Worm (Caenorhabditis elegans) whole organism, L3 larva: Measurements from ENCODE around the gene grd-7.

ENCODE experiments used
- ama-1 ChIP-seq: fragments of 150-350 bp; optimal IDR thresholded peaks from 2 replicates; lab custom pipeline; 2018
- ceh-28 ChIP-seq: fragments of 150-350 bp; optimal IDR thresholded peaks from 2 replicates; lab custom pipeline; 2014; ENCODE audit warnings: missing biosample characterization, missing genetic modification reagents, missing genetic modification characterization
- ceh-82 ChIP-seq: fragments of 150-350 bp; optimal IDR thresholded peaks from 2 replicates; lab custom pipeline; 2014; ENCODE audit warnings: missing biosample characterization, missing genetic modification characterization
- ceh-9 ChIP-seq: sonication (generic microtip); optimal IDR thresholded peaks from 2 replicates; lab custom pipeline; 2018; ENCODE audit warnings: missing biosample characterization, missing genetic modification characterization
- daf-12 ChIP-seq: fragments of 150-350 bp; optimal IDR thresholded peaks from 2 replicates; lab custom pipeline; 2014; ENCODE audit warnings: missing biosample characterization, missing genetic modification reagents, missing genetic modification characterization
- egl-27 ChIP-seq: sonication (generic microtip); optimal IDR thresholded peaks from 4 replicates; lab custom pipeline; 2017; ENCODE audit warnings: missing biosample characterization, missing genetic modification reagents, missing genetic modification characterization
- egl-5 ChIP-seq: fragments of 150-350 bp; optimal IDR thresholded peaks from 2 replicates; lab custom pipeline; 2017; ENCODE audit warnings: missing biosample characterization, missing genetic modification reagents, missing genetic modification characterization, inconsistent platforms
- elt-1 ChIP-seq: fragments of 150-350 bp; optimal IDR thresholded peaks from 2 replicates; lab custom pipeline; 2014; ENCODE audit warnings: missing biosample characterization, missing genetic modification characterization
- elt-2 ChIP-seq: sonication (generic microtip); optimal IDR thresholded peaks from 2 replicates; lab custom pipeline; 2016; ENCODE audit warnings: missing genetic modification reagents, mild to moderate bottlenecking, missing genetic modification characterization, missing compliant biosample characterization
- eor-1 ChIP-seq, 2 experiments: fragments of 150-350 bp; optimal IDR thresholded peaks; 2 replicates each; lab custom pipeline; 2014 to 2018; ENCODE audit warnings: missing biosample characterization in 2 of 2, missing genetic modification characterization in 2 of 2
- fkh-2 ChIP-seq: fragments of 150-350 bp; optimal IDR thresholded peaks from 2 replicates; lab custom pipeline; 2014; ENCODE audit warnings: missing biosample characterization, missing genetic modification reagents, missing genetic modification characterization
- fos-1 ChIP-seq: fragments of 150-350 bp; optimal IDR thresholded peaks from 2 replicates; lab custom pipeline; 2014; ENCODE audit warnings: missing biosample characterization, missing genetic modification characterization
- hmg-11 ChIP-seq: sonication (generic microtip); optimal IDR thresholded peaks from 2 replicates; lab custom pipeline; 2016; ENCODE audit warnings: missing genetic modification characterization, missing compliant biosample characterization
- jun-1 ChIP-seq: fragments of 150-350 bp; optimal IDR thresholded peaks from 2 replicates; lab custom pipeline; 2014; ENCODE audit warnings: missing biosample characterization, missing genetic modification reagents, missing genetic modification characterization
- lin-15B ChIP-seq: fragments of 150-350 bp; optimal IDR thresholded peaks from 2 replicates; lab custom pipeline; 2014; ENCODE audit warnings: missing biosample characterization, missing genetic modification characterization
- mml-1 ChIP-seq: fragments of 150-350 bp; sonication (generic microtip); optimal IDR thresholded peaks from 3 replicates; lab custom pipeline; 2014; ENCODE audit warnings: missing biosample characterization, missing genetic modification characterization
- nfya-1 ChIP-seq: sonication (generic microtip); optimal IDR thresholded peaks from 2 replicates; lab custom pipeline; 2017; ENCODE audit warnings: missing genetic modification characterization, mild to moderate bottlenecking, missing compliant biosample characterization, antibody characterized with exemption, moderate library complexity; ENCODE audit not compliant: insufficient read depth
- nhr-11 ChIP-seq: fragments of 150-350 bp; optimal IDR thresholded peaks from 2 replicates; lab custom pipeline; 2014; ENCODE audit warnings: missing biosample characterization, missing genetic modification characterization
- nhr-12 ChIP-seq: fragments of 150-350 bp; optimal IDR thresholded peaks from 2 replicates; lab custom pipeline; 2014; ENCODE audit warnings: missing biosample characterization, missing genetic modification characterization
- nhr-23 ChIP-seq: fragments of 150-350 bp; optimal IDR thresholded peaks from 2 replicates; lab custom pipeline; 2014; ENCODE audit warnings: missing biosample characterization, missing genetic modification reagents, missing genetic modification characterization
- nhr-237 ChIP-seq: fragments of 150-350 bp; optimal IDR thresholded peaks from 2 replicates; lab custom pipeline; 2014; ENCODE audit warnings: missing biosample characterization, missing genetic modification characterization
- nhr-67 ChIP-seq: fragments of 150-350 bp; optimal IDR thresholded peaks from 2 replicates; lab custom pipeline; 2014; ENCODE audit warnings: missing biosample characterization, missing genetic modification characterization
- nhr-76 ChIP-seq: fragments of 150-350 bp; sonication (generic microtip); optimal IDR thresholded peaks from 5 replicates; lab custom pipeline; 2014; ENCODE audit warnings: missing biosample characterization, missing genetic modification characterization
- pha-4 ChIP-seq: fragments of 150-350 bp; optimal IDR thresholded peaks from 2 replicates; lab custom pipeline; 2014; ENCODE audit warnings: missing biosample characterization, missing genetic modification reagents, missing genetic modification characterization
- sea-2 ChIP-seq: fragments of 150-350 bp; sonication (generic microtip); optimal IDR thresholded peaks from 4 replicates; lab custom pipeline; 2014; ENCODE audit warnings: missing biosample characterization, missing genetic modification reagents, missing genetic modification characterization
- skn-1 ChIP-seq: fragments of 150-350 bp; optimal IDR thresholded peaks from 2 replicates; lab custom pipeline; 2014; ENCODE audit warnings: missing biosample characterization, missing genetic modification characterization
- tbx-2 ChIP-seq: sonication (generic microtip); optimal IDR thresholded peaks from 2 replicates; lab custom pipeline; 2016; ENCODE audit warnings: mild to moderate bottlenecking, missing genetic modification characterization, missing compliant biosample characterization
- unc-39 ChIP-seq: sonication (generic microtip); optimal IDR thresholded peaks from 4 replicates; lab custom pipeline; 2017; ENCODE audit warnings: missing biosample characterization, missing genetic modification characterization
- unc-62 ChIP-seq: fragments of 150-350 bp; sonication (generic microtip); optimal IDR thresholded peaks from 4 replicates; lab custom pipeline; 2014; ENCODE audit warnings: missing biosample characterization, missing genetic modification reagents, missing genetic modification characterization
- zag-1 ChIP-seq: fragments of 150-350 bp; optimal IDR thresholded peaks from 2 replicates; lab custom pipeline; 2014; ENCODE audit warnings: missing biosample characterization, missing genetic modification characterization
- ztf-11 ChIP-seq: fragments of 150-350 bp; optimal IDR thresholded peaks from 2 replicates; lab custom pipeline; 2014; ENCODE audit warnings: missing biosample characterization, missing genetic modification characterization
- ztf-4 ChIP-seq: fragments of 150-350 bp; optimal IDR thresholded peaks from 2 replicates; lab custom pipeline; 2014; ENCODE audit warnings: missing biosample characterization, missing genetic modification characterization

The grd-7 gene

DNA sequence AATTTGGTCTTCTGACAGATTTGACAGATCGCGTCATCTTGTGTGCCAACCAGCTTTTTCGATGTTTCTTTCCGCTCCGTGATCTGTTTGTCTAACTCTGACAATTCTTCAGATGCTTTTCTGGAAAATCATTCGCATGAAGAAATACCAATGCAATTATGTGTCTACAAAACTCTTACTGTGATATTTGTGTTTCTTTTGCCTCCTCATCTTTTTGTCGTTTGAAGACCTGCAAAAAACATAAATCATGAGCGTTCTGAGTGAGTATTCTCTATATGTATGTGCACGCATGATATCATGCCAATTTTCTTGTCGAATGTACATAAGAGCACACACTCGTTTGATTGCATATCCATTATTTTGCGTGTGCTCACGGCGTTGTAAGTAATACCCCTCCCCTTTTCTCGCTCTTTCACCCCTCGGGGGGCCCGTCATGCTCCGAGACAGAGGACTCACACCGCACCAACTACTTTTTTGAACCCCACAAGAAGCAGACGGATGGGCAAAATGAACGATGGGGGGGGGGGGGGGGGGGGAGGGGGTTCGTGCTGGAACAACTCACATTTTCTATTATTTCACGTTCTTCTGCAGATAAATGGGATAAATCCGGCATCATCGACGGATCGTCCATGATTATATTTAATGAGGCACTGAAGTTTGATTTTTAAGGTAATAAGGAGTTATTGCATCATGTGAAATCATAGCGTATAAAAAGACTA is 10.6 kb upstream of the grd-7 start, which contains the start of gene unc-10:
unc-10 (minus strand) TSS at position 652 of the 719 bp plus-strand sequence.
- TF ChIP-seq pha-4 (no peak), ztf-11 (tag; lab: Kevin White, UChicago) (no peak), fkh-2 (tag; lab: Kevin White, UChicago) (no peak), egl-27 (tag; lab: Kevin White, UChicago) (no peak), ceh-28 (no peak), nhr-23 (tag; lab: Kevin White, UChicago) (no peak), sea-2 (GFP tag; lab: Kevin White, UChicago) (no peak)

ce11 chrX:7278095-7278494 is 8.8 kb upstream of the grd-7 start:
- TF ChIP-seq unc-39 (tag; lab: Kevin White, UChicago) = no peak
- no peak for TF ChIP-seq ztf-4
- no peak for TF ChIP-seq tbx-2 (tag; lab: Kevin White, UChicago)
- no peak for TF ChIP-seq nhr-11 (tag; lab: Kevin White, UChicago)
- TF ChIP-seq skn-1 = no peak
- no peak for TF ChIP-seq nhr-237 (tag; lab: Kevin White, UChicago)
- no peak for TF ChIP-seq jun-1 (tag; lab: Kevin White, UChicago)
- no peak for TF ChIP-seq nhr-12 (tag; lab: Kevin White, UChicago)
- TF ChIP-seq daf-12 (tag; lab: Kevin White, UChicago) = no peak
- TF ChIP-seq ceh-9 (tag; lab: Kevin White, UChicago) = no peak
- TF ChIP-seq ceh-28 = no peak
- no peak for TF ChIP-seq eor-1 (tag; optimal IDR thresholded peaks at IDR 0.05; lab: Kevin White, UChicago)
- TF ChIP-seq nhr-76 (tag; lab: Kevin White, UChicago) = no peak
- TF ChIP-seq fos-1 (tag; lab: Kevin White, UChicago) = no peak
- no peak for TF ChIP-seq unc-62 (GFP tag; lab: Kevin White, UChicago)
- TF ChIP-seq nfya-1 = no peak
- no peak for TF ChIP-seq ztf-11 (tag; lab: Kevin White, UChicago)
- no peak for TF ChIP-seq hmg-11
- TF ChIP-seq, all 47 proteins: peak for 0

- no peak for TF ChIP-seq mml-1 (tag; lab: Kevin White, UChicago)
- no peak for TF ChIP-seq ceh-28
- no peak for TF ChIP-seq nhr-76 (tag; lab: Kevin White, UChicago)
- no peak for TF ChIP-seq elt-1 (tag; lab: Kevin White, UChicago)
- TF ChIP-seq sea-2 (GFP tag; lab: Kevin White, UChicago) = no peak
- TF ChIP-seq elt-2 = no peak
- no peak for TF ChIP-seq nhr-11 (tag; lab: Kevin White, UChicago)
- no peak for TF ChIP-seq ceh-9 (tag; lab: Kevin White, UChicago)
- no peak for TF ChIP-seq ceh-82 (tag; lab: Kevin White, UChicago)
- TF ChIP-seq nhr-67 = no peak
- TF ChIP-seq lin-15B = no peak
Measured at ce11 chrX:7271968-7272367, 2.7 kb upstream of the grd-7 start, which contains the start of gene F46H5.11. TSS of gene F46H5.11 (minus strand) at chrX:7272068.

- TF ChIP-seq fkh-2 (tag; lab: Kevin White, UChicago) (no peak), ama-1 (lab: Kevin White, UChicago) (no peak), unc-39 (tag; lab: Kevin White, UChicago) (no peak), nhr-76 (tag; lab: Kevin White, UChicago) (no peak), zag-1 (no peak), elt-1 (tag; lab: Kevin White, UChicago) (no peak), egl-5 (tag; lab: Kevin White, UChicago) (no peak)
Measured at ce11 chrX:7268965-7269364, 314 bp downstream of the grd-7 start.

ce11 chrX:7265348-7265747 is 3.9 kb downstream of the grd-7 start, which contains the start of gene F46H5.2:
TSS of gene F46H5.2 (plus strand) at chrX:7265648.
- no peak for TF ChIP-seq eor-1 (tag; optimal IDR thresholded peaks at IDR 0.05; lab: Kevin White, UChicago)
